Fruit fly (Drosophila melanogaster): ENCODE measurements around the gene CG31698.
A peak's percentile ranks its signal among the peaks of the same experiment; 100 is the strongest.

The CG31698 gene

DNA sequence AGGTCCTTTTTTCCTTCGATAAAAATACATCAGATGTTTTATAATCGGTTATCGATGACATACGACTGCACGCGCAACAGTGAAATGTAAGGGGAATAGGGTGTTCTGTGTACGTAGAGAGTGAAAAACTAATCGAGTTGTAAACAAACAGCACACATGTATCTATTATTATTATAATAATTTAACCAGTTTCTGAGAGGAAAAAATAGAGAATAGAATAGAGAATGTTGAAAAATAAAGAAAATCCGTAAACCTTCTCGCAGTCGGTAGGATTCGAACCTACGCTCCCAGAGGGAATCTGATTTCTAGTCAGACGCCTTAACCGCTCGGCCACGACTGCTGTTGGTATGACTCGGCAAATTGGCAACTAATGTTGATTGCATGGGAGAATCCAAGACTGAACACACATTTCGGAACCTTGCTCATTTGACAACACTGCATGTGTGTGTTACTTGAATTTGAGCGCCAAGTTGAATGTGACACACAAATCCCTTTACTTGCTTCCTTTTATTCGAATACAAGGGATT lies 832 bp downstream of the CG31698 start:
- TF ChIP-seq Hnf4 (GFP tag; optimal IDR thresholded peaks at IDR 0.05) (peak; percentile 45), HLH106 (tag; optimal IDR thresholded peaks at IDR 0.05) (no peak), OdsH (GFP tag; optimal IDR thresholded peaks at IDR 0.05) (peak; percentile 33), CG32264 (GFP tag; optimal IDR thresholded peaks at IDR 0.05) (no peak), Sp1 (GFP tag; optimal IDR thresholded peaks at IDR 0.05) (peak; percentile 14), CG9705 (GFP tag; optimal IDR thresholded peaks at IDR 0.05) (no peak), Hr83 (GFP tag; optimal IDR thresholded peaks at IDR 0.05; ENCODE audit: poor library complexity, severe bottlenecking) (no peak), woc (GFP tag; optimal IDR thresholded peaks at IDR 0.05) (no peak), fru (GFP tag; optimal IDR thresholded peaks at IDR 0.05) (peak; percentile 23), CrebA (GFP tag; optimal IDR thresholded peaks at IDR 0.05; ENCODE audit: borderline replicate concordance) (no peak), ey (GFP tag; optimal IDR thresholded peaks at IDR 0.05) (no peak), Vsx2 (GFP tag; optimal IDR thresholded peaks at IDR 0.05; ENCODE audit: partially characterized antibody) (no peak), Dfd (GFP tag; optimal IDR thresholded peaks at IDR 0.05) (no peak), Hr78 (GFP tag; optimal IDR thresholded peaks at IDR 0.05) (no peak), psq (GFP tag; optimal IDR thresholded peaks at IDR 0.05) (no peak), Myc (optimal IDR thresholded peaks at IDR 0.05) (no peak), rgr (GFP tag; optimal IDR thresholded peaks at IDR 0.05) (peak; percentile 2), pan (optimal IDR thresholded peaks at IDR 0.05) (no peak), jim (GFP tag; optimal IDR thresholded peaks at IDR 0.05) (no peak), Jra (GFP tag; optimal IDR thresholded peaks at IDR 0.05) (no peak), sage (GFP tag; optimal IDR thresholded peaks at IDR 0.05) (peak; percentile 73), Abd-B (GFP tag; optimal IDR thresholded peaks at IDR 0.05) (no peak), foxo (GFP tag; optimal IDR thresholded peaks at IDR 0.05) (peak in 1 of 2 experiments; percentile 33), Dif (GFP tag; optimal IDR thresholded peaks at IDR 0.05; ENCODE audit: partially characterized antibody) (no peak), lola (GFP tag; optimal IDR thresholded peaks at IDR 0.05) (no peak), dsf (GFP tag; optimal IDR thresholded peaks at IDR 0.05; ENCODE audit: borderline replicate concordance) (no peak), usp (GFP tag; optimal IDR thresholded peaks at IDR 0.05) (no peak), h (GFP tag; optimal IDR thresholded peaks at IDR 0.05) (peak; percentile 45), Mio (GFP tag; optimal IDR thresholded peaks at IDR 0.05) (no peak), tai (GFP tag; optimal IDR thresholded peaks at IDR 0.05) (peak; percentile 55), brk (GFP tag; optimal IDR thresholded peaks at IDR 0.05) (peak; percentile 36), GATAd (GFP tag; optimal IDR thresholded peaks at IDR 0.05) (no peak), N (GFP tag; optimal IDR thresholded peaks at IDR 0.05) (no peak), br (GFP tag; optimal IDR thresholded peaks at IDR 0.05) (peak; percentile 30), Rel (GFP tag; optimal IDR thresholded peaks at IDR 0.05) (peak; percentile 53), Rel (tag; optimal IDR thresholded peaks at IDR 0.05) (no peak), sv (GFP tag; optimal IDR thresholded peaks at IDR 0.05) (no peak), dmrt93B (GFP tag; optimal IDR thresholded peaks at IDR 0.05) (no peak), dl (GFP tag; optimal IDR thresholded peaks at IDR 0.05; ENCODE audit: insufficient read depth in 1 of 2, partially characterized antibody in 2 of 2) (no peak)

DNA sequence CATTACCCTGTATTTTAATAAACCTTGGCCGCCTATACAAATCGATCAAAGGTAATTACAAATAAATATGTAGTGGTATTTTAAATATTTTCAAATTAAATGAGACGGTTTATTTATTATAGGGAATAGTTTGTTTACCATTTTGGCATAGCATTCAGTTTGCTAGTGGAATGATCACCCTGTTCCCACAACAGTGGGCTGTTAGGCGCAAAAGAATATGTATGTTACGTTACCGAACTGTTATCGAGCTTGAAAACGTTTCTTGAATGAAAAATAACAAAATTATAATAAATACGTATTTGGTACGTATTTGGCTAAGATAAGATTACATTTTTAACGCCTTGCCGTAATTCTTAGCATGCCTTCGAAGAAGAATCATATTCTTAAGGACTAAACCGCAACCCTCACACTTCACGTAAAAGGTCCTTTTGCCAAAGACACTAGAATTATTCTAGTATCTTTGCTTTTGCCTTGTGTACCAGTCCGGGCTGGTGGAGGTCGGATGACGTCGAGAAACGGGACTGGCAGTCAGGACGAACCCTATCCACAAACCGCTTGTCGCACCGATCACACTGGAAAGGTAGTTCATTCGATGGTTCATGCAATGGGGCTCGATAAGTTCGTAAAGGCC lies 2.6 kb downstream of the CG31698 start, which contains the start of gene CG44002:
TSS of gene CG44002 (minus strand) at position 144 of the 631 bp plus-strand sequence.
- TF ChIP-seq N (GFP tag; optimal IDR thresholded peaks at IDR 0.05): no peak
- no peak for TF ChIP-seq dl (GFP tag; optimal IDR thresholded peaks at IDR 0.05; ENCODE audit: insufficient read depth in 1 of 2, partially characterized antibody in 2 of 2)
- TF ChIP-seq usp (GFP tag; optimal IDR thresholded peaks at IDR 0.05): no peak
- peak; percentile 4 for TF ChIP-seq h (GFP tag; optimal IDR thresholded peaks at IDR 0.05)
- no peak for TF ChIP-seq sv (GFP tag; optimal IDR thresholded peaks at IDR 0.05)
- TF ChIP-seq psq (GFP tag; optimal IDR thresholded peaks at IDR 0.05): no peak
- no peak for TF ChIP-seq dmrt93B (GFP tag; optimal IDR thresholded peaks at IDR 0.05)
- TF ChIP-seq Jra (GFP tag; optimal IDR thresholded peaks at IDR 0.05): no peak
- TF ChIP-seq OdsH (GFP tag; optimal IDR thresholded peaks at IDR 0.05): no peak
- TF ChIP-seq Hnf4 (GFP tag; optimal IDR thresholded peaks at IDR 0.05): peak; percentile 31
- TF ChIP-seq HLH106 (tag; optimal IDR thresholded peaks at IDR 0.05): no peak
- TF ChIP-seq Myc (optimal IDR thresholded peaks at IDR 0.05): no peak
- no peak for TF ChIP-seq pan (optimal IDR thresholded peaks at IDR 0.05)
- no peak for TF ChIP-seq fru (GFP tag; optimal IDR thresholded peaks at IDR 0.05)
- no peak for TF ChIP-seq dsf (GFP tag; optimal IDR thresholded peaks at IDR 0.05; ENCODE audit: borderline replicate concordance)
- no peak for TF ChIP-seq CG9705 (GFP tag; optimal IDR thresholded peaks at IDR 0.05)
- no peak for TF ChIP-seq GATAd (GFP tag; optimal IDR thresholded peaks at IDR 0.05)
- no peak for TF ChIP-seq Rel (GFP tag; optimal IDR thresholded peaks at IDR 0.05)
- TF ChIP-seq Rel (tag; optimal IDR thresholded peaks at IDR 0.05): no peak
- no peak for TF ChIP-seq br (GFP tag; optimal IDR thresholded peaks at IDR 0.05)
- no peak for TF ChIP-seq woc (GFP tag; optimal IDR thresholded peaks at IDR 0.05)
- TF ChIP-seq Hr83 (GFP tag; optimal IDR thresholded peaks at IDR 0.05; ENCODE audit: poor library complexity, severe bottlenecking): no peak
- peak; percentile 10 for TF ChIP-seq brk (GFP tag; optimal IDR thresholded peaks at IDR 0.05)
- TF ChIP-seq Dif (GFP tag; optimal IDR thresholded peaks at IDR 0.05; ENCODE audit: partially characterized antibody): no peak
- peak; percentile 46 for TF ChIP-seq sage (GFP tag; optimal IDR thresholded peaks at IDR 0.05)
- no peak for TF ChIP-seq Abd-B (GFP tag; optimal IDR thresholded peaks at IDR 0.05)

Data from whole organism, wandering third instar larva.